Fruit fly (Drosophila melanogaster) whole organism, embryonic: ENCODE results near the gene Rpp14b.
A peak's percentile ranks its signal among the peaks of the same experiment; 100 is the strongest.

Source experiments
- Abd-B ChIP-seq: fragments of 200-800 bp; sonication (Bioruptor generic); optimal IDR thresholded peaks from 2 replicates; lab custom pipeline; 2018; ENCODE audit warnings: missing biosample characterization, mild to moderate bottlenecking, missing genetic modification characterization, moderate library complexity
- Bteb2 ChIP-seq: fragments of 200-800 bp; sonication (Bioruptor generic); optimal IDR thresholded peaks from 2 replicates; lab custom pipeline; 2016; ENCODE audit warnings: missing biosample characterization, missing genetic modification characterization
- CG10366 ChIP-seq: fragments of 200-800 bp; sonication (Bioruptor generic); IDR thresholded peaks from 2 replicates; pipeline ENCODE4 v1.3.6; 2022; ENCODE audit warnings: missing biosample characterization, missing genetic modification characterization
- CG12155 ChIP-seq: fragments of 200-800 bp; sonication (Bioruptor generic); optimal IDR thresholded peaks from 3 replicates; lab custom pipeline; 2016; ENCODE audit warnings: missing biosample characterization, missing genetic modification characterization
- CG14050 ChIP-seq: fragments of 200-800 bp; sonication (Bioruptor generic); IDR thresholded peaks from 3 replicates; pipeline ENCODE4 v1.3.6; 2022; ENCODE audit warnings: missing biosample characterization, missing genetic modification characterization
- CG15601 ChIP-seq: fragments of 200-800 bp; sonication (Bioruptor generic); optimal IDR thresholded peaks from 3 replicates; lab custom pipeline; 2019; ENCODE audit warnings: missing biosample characterization, mild to moderate bottlenecking, missing genetic modification characterization, moderate library complexity
- CG15696 ChIP-seq: fragments of 200-800 bp; sonication (Bioruptor generic); optimal IDR thresholded peaks from 2 replicates; lab custom pipeline; 2019; ENCODE audit warnings: missing biosample characterization, mild to moderate bottlenecking, missing genetic modification characterization, moderate library complexity
- CG1792 ChIP-seq: fragments of 200-800 bp; sonication (Bioruptor generic); optimal IDR thresholded peaks from 2 replicates; lab custom pipeline; 2016; ENCODE audit warnings: missing biosample characterization, missing genetic modification characterization
- CG18262 ChIP-seq: fragments of 200-800 bp; optimal IDR thresholded peaks from 3 replicates; lab custom pipeline; 2019; ENCODE audit warnings: missing biosample characterization, mild to moderate bottlenecking, missing genetic modification characterization, moderate library complexity
- CG18619 ChIP-seq: fragments of 200-800 bp; sonication (Bioruptor generic); optimal IDR thresholded peaks from 3 replicates; lab custom pipeline; 2017; ENCODE audit warnings: missing biosample characterization, mild to moderate bottlenecking, missing genetic modification characterization
- CG2116 ChIP-seq: fragments of 200-800 bp; sonication (Bioruptor generic); optimal IDR thresholded peaks from 3 replicates; lab custom pipeline; 2018; ENCODE audit warnings: missing biosample characterization, mild to moderate bottlenecking, missing genetic modification characterization
- CG2875 ChIP-seq: fragments of 200-800 bp; sonication (Bioruptor generic); optimal IDR thresholded peaks from 2 replicates; lab custom pipeline; 2017; ENCODE audit warnings: missing biosample characterization, mild to moderate bottlenecking, missing genetic modification characterization, missing genetic modification reagents
- CG34422 ChIP-seq: fragments of 200-800 bp; sonication (Bioruptor generic); IDR thresholded peaks from 3 replicates; pipeline ENCODE4 v1.3.6; 2022; ENCODE audit warnings: missing biosample characterization, missing genetic modification characterization
- CG6765 ChIP-seq: fragments of 200-800 bp; sonication (Bioruptor generic); optimal IDR thresholded peaks from 3 replicates; lab custom pipeline; 2017; ENCODE audit warnings: missing biosample characterization, mild to moderate bottlenecking, missing genetic modification characterization
- CG8388 ChIP-seq: fragments of 200-800 bp; sonication (Bioruptor generic); optimal IDR thresholded peaks from 2 replicates; lab custom pipeline; 2019; ENCODE audit warnings: missing biosample characterization, mild to moderate bottlenecking, missing genetic modification characterization, moderate library complexity
- CG8478 ChIP-seq: fragments of >200 bp; optimal IDR thresholded peaks from 2 replicates; lab custom pipeline; 2018
- CG9609 ChIP-seq: fragments of 200-800 bp; sonication (Bioruptor generic); optimal IDR thresholded peaks from 3 replicates; lab custom pipeline; 2016; ENCODE audit warnings: missing biosample characterization, missing genetic modification characterization
- CG9932 ChIP-seq: fragments of 200-800 bp; sonication (Bioruptor generic); IDR thresholded peaks from 2 replicates; pipeline ENCODE4 v1.3.6; 2022; ENCODE audit warnings: missing biosample characterization, missing genetic modification characterization
- CHES-1-like ChIP-seq: fragments of 200-800 bp; sonication (Bioruptor generic); optimal IDR thresholded peaks from 2 replicates; lab custom pipeline; 2016; ENCODE audit warnings: missing biosample characterization, missing genetic modification characterization
- CkIIα-i1 ChIP-seq: fragments of 200-800 bp; sonication (Bioruptor generic); IDR thresholded peaks from 2 replicates; pipeline ENCODE4 v1.3.6; 2022; ENCODE audit warnings: missing biosample characterization, missing genetic modification characterization
- Dref ChIP-seq: fragments of 200-800 bp; sonication (Bioruptor generic); IDR thresholded peaks from 2 replicates; pipeline ENCODE4 v1.3.6; 2022; ENCODE audit warnings: missing biosample characterization, missing genetic modification characterization
- E2f2 ChIP-seq: fragments of 200-800 bp; sonication (Bioruptor generic); IDR thresholded peaks from 2 replicates; pipeline ENCODE4 v1.3.6; 2022; ENCODE audit warnings: missing biosample characterization, missing genetic modification characterization
- Fer2 ChIP-seq: fragments of 200-800 bp; sonication (Bioruptor generic); optimal IDR thresholded peaks from 2 replicates; lab custom pipeline; 2018; ENCODE audit warnings: missing biosample characterization, mild to moderate bottlenecking, missing genetic modification characterization, moderate library complexity
- Hsf ChIP-seq: fragments of 200-800 bp; sonication (Bioruptor generic); optimal IDR thresholded peaks from 3 replicates; lab custom pipeline; 2016; ENCODE audit warnings: missing biosample characterization, missing genetic modification characterization
- Lhr ChIP-seq: fragments of 200-800 bp; sonication (Bioruptor generic); optimal IDR thresholded peaks from 3 replicates; lab custom pipeline; 2017; ENCODE audit warnings: mild to moderate bottlenecking, missing biosample characterization, missing genetic modification reagents, missing genetic modification characterization
- Lim3 ChIP-seq: fragments of 200-800 bp; sonication (Bioruptor generic); IDR thresholded peaks from 2 replicates; pipeline ENCODE4 v1.3.6; 2022; ENCODE audit warnings: missing biosample characterization, missing genetic modification characterization
- Lpt ChIP-seq: fragments of >200 bp; optimal IDR thresholded peaks from 2 replicates; lab custom pipeline; 2018; ENCODE audit warnings: missing biosample characterization, missing genetic modification characterization
- Max ChIP-seq: fragments of 200-800 bp; sonication (Bioruptor generic); optimal IDR thresholded peaks from 2 replicates; lab custom pipeline; 2016; ENCODE audit warnings: missing biosample characterization, mild to moderate bottlenecking, missing genetic modification characterization
- Med ChIP-seq: fragments of 200-800 bp; sonication (Bioruptor generic); peaks from one replicate; lab custom pipeline; 2016; ENCODE audit warnings: missing biosample characterization, missing genetic modification characterization, mild to moderate bottlenecking, inconsistent platforms, moderate library complexity
- Meics ChIP-seq: fragments of 200-800 bp; sonication (Bioruptor generic); optimal IDR thresholded peaks from 2 replicates; lab custom pipeline; 2017; ENCODE audit warnings: missing biosample characterization, mild to moderate bottlenecking, missing genetic modification characterization
- Mrtf ChIP-seq: fragments of 200-800 bp; sonication (Bioruptor generic); IDR thresholded peaks from 3 replicates; pipeline ENCODE4 v1.3.6; 2022; ENCODE audit warnings: missing biosample characterization, missing genetic modification characterization
- Poxn ChIP-seq: fragments of 200-800 bp; sonication (Bioruptor generic); IDR thresholded peaks from 2 replicates; pipeline ENCODE4 v1.3.6; 2022; ENCODE audit warnings: missing biosample characterization, missing genetic modification characterization
- Sin3A ChIP-seq: fragments of >200 bp; optimal IDR thresholded peaks from 2 replicates; lab custom pipeline; 2018
- ap ChIP-seq: fragments of 200-800 bp; sonication (Bioruptor generic); IDR thresholded peaks from 2 replicates; pipeline ENCODE4 v1.3.6; 2022; ENCODE audit warnings: missing biosample characterization, missing genetic modification characterization
- cad ChIP-seq: fragments of >200 bp; optimal IDR thresholded peaks from 2 replicates; lab custom pipeline; 2017; ENCODE audit warnings: missing biosample characterization, missing genetic modification characterization
- chinmo ChIP-seq: fragments of 200-800 bp; sonication (Bioruptor generic); IDR thresholded peaks from 4 replicates; pipeline ENCODE4 v1.3.6; 2022; ENCODE audit warnings: missing biosample characterization, missing genetic modification characterization; ENCODE audit not compliant: partially characterized antibody
- crp ChIP-seq, 2 experiments: fragments of 200-800 bp; sonication (Bioruptor generic); optimal IDR thresholded peaks; 2 replicates in 1 of 2; 3 replicates in 1 of 2; lab custom pipeline; 2017; ENCODE audit warnings: missing biosample characterization in 2 of 2, missing genetic modification characterization in 2 of 2, mild to moderate bottlenecking in 1 of 2, moderate library complexity in 1 of 2
- cwo ChIP-seq: fragments of 200-800 bp; sonication (Bioruptor generic); optimal IDR thresholded peaks from 3 replicates; lab custom pipeline; 2017; ENCODE audit warnings: missing biosample characterization, missing genetic modification characterization, mild to moderate bottlenecking, moderate library complexity, missing genetic modification reagents
- danr ChIP-seq: fragments of 200-800 bp; sonication (Bioruptor generic); IDR thresholded peaks from 2 replicates; pipeline ENCODE4 v1.3.6; 2022; ENCODE audit warnings: missing biosample characterization, missing genetic modification characterization
- dmrt11E ChIP-seq: fragments of 200-800 bp; sonication (Bioruptor generic); optimal IDR thresholded peaks from 3 replicates; lab custom pipeline; 2018; ENCODE audit warnings: missing biosample characterization, mild to moderate bottlenecking, missing genetic modification characterization, moderate library complexity
- eve ChIP-seq, 2 experiments: fragments of >200 bp; optimal IDR thresholded peaks; 2 replicates each; lab custom pipeline; 2017; ENCODE audit warnings: missing biosample characterization in 2 of 2, missing genetic modification characterization in 2 of 2
- gcm ChIP-seq: fragments of 200-800 bp; sonication (Bioruptor generic); optimal IDR thresholded peaks from 2 replicates; lab custom pipeline; 2019; ENCODE audit warnings: missing biosample characterization, mild to moderate bottlenecking, missing genetic modification characterization, moderate library complexity
- grau ChIP-seq: fragments of 200-800 bp; optimal IDR thresholded peaks from 3 replicates; lab custom pipeline; 2019; ENCODE audit warnings: missing biosample characterization, mild to moderate bottlenecking, missing genetic modification characterization, moderate library complexity
- gro ChIP-seq: fragments of 200-800 bp; sonication (Bioruptor generic); optimal IDR thresholded peaks from 2 replicates; lab custom pipeline; 2016; ENCODE audit warnings: missing biosample characterization, missing genetic modification characterization
- inv ChIP-seq: fragments of 200-800 bp; sonication (Bioruptor generic); IDR thresholded peaks from 2 replicates; pipeline ENCODE4 v1.3.6; 2022; ENCODE audit warnings: missing biosample characterization, missing genetic modification characterization; ENCODE audit not compliant: partially characterized antibody
- pb ChIP-seq: fragments of 200-800 bp; sonication (Bioruptor generic); optimal IDR thresholded peaks from 3 replicates; lab custom pipeline; 2016; ENCODE audit warnings: missing biosample characterization, missing genetic modification characterization
- pum ChIP-seq: fragments of 200-800 bp; sonication (Bioruptor generic); optimal IDR thresholded peaks from 2 replicates; lab custom pipeline; 2016; ENCODE audit warnings: missing biosample characterization, missing genetic modification characterization
- row ChIP-seq: fragments of 200-800 bp; sonication (Bioruptor generic); IDR thresholded peaks from 3 replicates; pipeline ENCODE4 v1.3.6; 2022; ENCODE audit warnings: missing biosample characterization, missing genetic modification characterization
- toy ChIP-seq: fragments of 200-800 bp; sonication (Bioruptor generic); IDR thresholded peaks from 2 replicates; pipeline ENCODE4 v1.3.6; 2022; ENCODE audit warnings: missing biosample characterization, missing genetic modification characterization
- tx ChIP-seq: fragments of 200-800 bp; sonication (Bioruptor generic); optimal IDR thresholded peaks from 2 replicates; lab custom pipeline; 2016; ENCODE audit warnings: missing biosample characterization, missing genetic modification characterization
- unpg ChIP-seq: fragments of 200-800 bp; sonication (Bioruptor generic); optimal IDR thresholded peaks from 3 replicates; lab custom pipeline; 2018; ENCODE audit warnings: missing biosample characterization, mild to moderate bottlenecking, missing genetic modification characterization, moderate library complexity
- usp ChIP-seq: fragments of >200 bp; optimal IDR thresholded peaks from 2 replicates; lab custom pipeline; 2017; ENCODE audit warnings: missing biosample characterization, missing genetic modification characterization
- zf30C ChIP-seq: fragments of 200-800 bp; sonication (Bioruptor generic); optimal IDR thresholded peaks from 3 replicates; lab custom pipeline; 2018; ENCODE audit warnings: missing biosample characterization, mild to moderate bottlenecking, missing genetic modification characterization

Rpp14b gene

dm6 chr3R:30061154-30061482 is 5.4 kb downstream of the Rpp14b start (continued):
- peak; percentile 39 for TF ChIP-seq grau
- peak; percentile 82 for TF ChIP-seq Meics
- no peak for TF ChIP-seq inv
- peak; percentile 97 for TF ChIP-seq Med (GFP tag; lab: Kevin White, UChicago)
- TF ChIP-seq crp (GFP tag; optimal IDR thresholded peaks at IDR 0.05; lab: Kevin White, UChicago): peak in 1 of 2 experiments; percentile 2
- TF ChIP-seq CG14050 (GFP tag; lab: Robert Waterston, UW): peak; percentile 91
- peak; percentile 54 for TF ChIP-seq CG15601
- no peak for TF ChIP-seq Dref (GFP tag; lab: Robert Waterston, UW)
- TF ChIP-seq CG15696 (tag; lab: Kevin White, UChicago): peak; percentile 43
- no peak for TF ChIP-seq CG2116
- TF ChIP-seq CHES-1-like (GFP tag; lab: Kevin White, UChicago): peak; percentile 43
- peak; percentile 68 for TF ChIP-seq CG9932 (GFP tag; lab: Robert Waterston, UW)
- peak; percentile 73 for TF ChIP-seq pb (GFP tag; lab: Kevin White, UChicago)
- peak; percentile 89 for TF ChIP-seq Mrtf (GFP tag; lab: Robert Waterston, UW)
- peak; percentile 81 for TF ChIP-seq Hsf (GFP tag; lab: Kevin White, UChicago)
- no peak for TF ChIP-seq usp (GFP tag; lab: Kevin White, UChicago)
- peak; percentile 63 for TF ChIP-seq Fer2 (tag; lab: Kevin White, UChicago)
- no peak for TF ChIP-seq cad
- peak; percentile 52 for TF ChIP-seq CG12155
- peak; percentile 88 for TF ChIP-seq gcm (GFP tag; lab: Kevin White, UChicago)
- TF ChIP-seq pum (GFP tag; lab: Kevin White, UChicago): peak; percentile 89
- peak; percentile 86 for TF ChIP-seq CG1792 (GFP tag; lab: Kevin White, UChicago)
- TF ChIP-seq zf30C: peak; percentile 65
- peak; percentile 95 for TF ChIP-seq CG10366 (GFP tag; lab: Robert Waterston, UW)
- peak; percentile 65 for TF ChIP-seq E2f2 (GFP tag; lab: Robert Waterston, UW)
- peak; percentile 68 for TF ChIP-seq CG9609 (GFP tag; lab: Kevin White, UChicago)
- TF ChIP-seq Sin3A (lab: Kevin White, UChicago): no peak
- TF ChIP-seq Abd-B (GFP tag; lab: Kevin White, UChicago): peak; percentile 80
- TF ChIP-seq eve (GFP tag; optimal IDR thresholded peaks at IDR 0.05; lab: Kevin White, UChicago): peak in 1 of 2 experiments; percentile 76
- peak; percentile 58 for TF ChIP-seq dmrt11E (tag; lab: Kevin White, UChicago)
- peak; percentile 1 for TF ChIP-seq gro (GFP tag; lab: Kevin White, UChicago)
- TF ChIP-seq Lhr (GFP tag; lab: Kevin White, UChicago): no peak
- TF ChIP-seq toy (GFP tag; lab: Robert Waterston, UW): 0 out of 2 replicates have a peak, but pooled peaks have one; percentile 36
- no peak for TF ChIP-seq Poxn
- peak; percentile 78 for TF ChIP-seq cwo (GFP tag; lab: Kevin White, UChicago)
- TF ChIP-seq unpg: peak; percentile 92
- TF ChIP-seq Lim3: peak; percentile 74
- TF ChIP-seq CG8388 (GFP tag; lab: Kevin White, UChicago): peak; percentile 91
- TF ChIP-seq Lpt: no peak
- peak; percentile 82 for TF ChIP-seq CG2875 (GFP tag; lab: Kevin White, UChicago)
- TF ChIP-seq danr: peak; percentile 85
- TF ChIP-seq CG18262 (tag; lab: Kevin White, UChicago): peak; percentile 85
- peak; percentile 92 for TF ChIP-seq ap (GFP tag; lab: Robert Waterston, UW)
- peak; percentile 68 for TF ChIP-seq CG6765 (GFP tag; lab: Kevin White, UChicago)
- peak; percentile 70 for TF ChIP-seq tx
- TF ChIP-seq CG34422 (GFP tag; lab: Robert Waterston, UW): peak; percentile 95
- no peak for TF ChIP-seq chinmo (GFP tag; lab: Robert Waterston, UW)
- peak; percentile 91 for TF ChIP-seq row
- no peak for TF ChIP-seq CG8478
- TF ChIP-seq CG18619 (GFP tag; lab: Kevin White, UChicago): peak; percentile 27
- TF ChIP-seq Max (GFP tag; lab: Kevin White, UChicago): peak; percentile 85
- TF ChIP-seq Bteb2: peak; percentile 17
- no peak for TF ChIP-seq CkIIα-i1 (GFP tag; lab: Robert Waterston, UW)
